Fruit fly (Drosophila melanogaster): ENCODE data around the gene Dim1.

The Dim1 gene

DNA sequence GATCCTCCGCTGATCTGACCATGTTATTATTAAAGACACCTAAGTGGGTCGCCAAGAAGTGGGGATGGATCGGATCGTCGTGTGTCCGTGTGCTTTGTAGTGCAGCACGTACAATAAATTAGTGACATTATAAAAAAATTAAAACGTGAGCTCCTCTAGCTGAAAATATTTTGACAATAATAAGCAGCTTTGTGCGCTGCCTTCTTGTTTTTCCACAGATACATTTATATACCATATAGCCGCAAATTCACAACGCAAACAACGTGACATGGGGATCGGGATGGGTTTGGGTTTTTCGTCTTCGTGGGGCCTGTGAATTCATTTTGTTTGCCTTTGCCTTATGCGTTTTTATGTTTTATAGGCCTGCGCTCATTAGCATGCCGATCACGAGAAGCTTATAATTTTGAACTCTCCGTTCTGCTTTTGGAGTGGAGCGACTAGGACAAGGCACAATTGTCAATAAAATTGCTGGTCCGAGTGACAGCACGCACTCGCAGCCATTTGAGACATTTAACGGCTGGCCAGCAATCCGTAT is 37.2 kb upstream of the Dim1 start:
- TF ChIP-seq CG7101 (tag; optimal IDR thresholded peaks at IDR 0.05): no peak
- TF ChIP-seq Hr96 (GFP tag; optimal IDR thresholded peaks at IDR 0.05): no peak
- TF ChIP-seq kay (GFP tag; ENCODE audit: borderline replicate concordance): no peak
- no peak for TF ChIP-seq pad (GFP tag; optimal IDR thresholded peaks at IDR 0.05)
- TF ChIP-seq CG7045 (GFP tag; optimal IDR thresholded peaks at IDR 0.05): no peak
- TF ChIP-seq CG12768 (GFP tag; optimal IDR thresholded peaks at IDR 0.05): no peak
- TF ChIP-seq Clk (GFP tag; optimal IDR thresholded peaks at IDR 0.05): no peak
- no peak for TF ChIP-seq bab1 (GFP tag; optimal IDR thresholded peaks at IDR 0.05)

DNA sequence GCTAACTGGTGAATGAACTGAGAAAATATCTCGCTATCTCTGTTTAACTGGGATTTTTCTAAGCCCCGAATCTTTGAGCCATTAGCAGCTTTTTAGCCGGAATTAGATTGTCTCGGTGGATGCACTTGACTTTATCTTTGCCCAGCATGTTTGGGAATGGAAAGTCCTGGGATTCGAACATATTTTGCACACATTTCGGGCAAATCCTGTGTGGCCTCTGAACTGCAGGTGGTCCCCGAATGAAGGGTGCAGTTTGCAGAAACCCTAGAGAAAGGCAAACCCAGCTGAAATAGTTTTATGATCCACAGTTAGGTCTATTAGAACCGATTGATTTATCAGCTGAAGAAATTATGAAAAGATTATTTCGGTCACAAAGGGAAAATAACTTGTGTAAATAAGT is 36.4 kb upstream of the Dim1 start:
- TF ChIP-seq Clk (GFP tag; optimal IDR thresholded peaks at IDR 0.05): no peak
- TF ChIP-seq toe (GFP tag; optimal IDR thresholded peaks at IDR 0.05): no peak
- no peak for TF ChIP-seq bab1 (GFP tag; optimal IDR thresholded peaks at IDR 0.05)
- TF ChIP-seq CG7101 (tag; optimal IDR thresholded peaks at IDR 0.05): no peak

DNA sequence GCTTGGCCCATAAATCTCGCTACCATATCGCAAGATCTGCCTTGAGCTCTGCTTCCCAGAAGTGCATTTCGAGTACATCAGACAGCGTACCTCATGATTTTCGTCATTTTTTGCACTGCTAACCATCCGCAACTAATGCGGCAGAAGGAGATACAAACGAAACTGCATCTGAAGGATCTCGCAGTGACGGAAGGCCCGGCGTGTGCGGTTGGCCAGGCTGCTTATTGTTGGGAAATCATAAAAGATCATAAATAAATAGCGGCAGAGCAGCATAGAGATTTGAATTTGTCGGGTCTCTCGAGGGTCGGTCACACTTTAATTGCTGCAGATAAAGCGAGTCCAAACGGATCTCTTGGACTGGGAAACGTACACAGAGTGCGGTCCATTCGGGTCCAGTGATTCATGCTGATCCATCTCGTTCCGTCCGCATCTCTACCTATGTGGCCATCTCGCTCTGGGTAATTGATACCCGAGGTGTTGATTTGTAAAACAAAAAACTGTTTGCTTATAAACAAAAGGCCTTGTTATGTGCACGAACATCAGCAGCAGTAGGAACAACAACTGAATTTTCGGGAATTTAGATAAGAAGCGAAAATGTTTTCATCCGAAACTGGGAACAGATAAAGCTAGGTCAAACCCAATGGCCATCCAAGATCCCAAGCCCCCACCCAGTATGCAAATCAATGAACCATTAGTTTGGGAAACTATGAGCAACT is 34.3 kb upstream of the Dim1 start:
- TF ChIP-seq kay (GFP tag; ENCODE audit: borderline replicate concordance) (no peak), pad (GFP tag; optimal IDR thresholded peaks at IDR 0.05) (no peak), tj (GFP tag; optimal IDR thresholded peaks at IDR 0.05) (no peak), bab1 (GFP tag; optimal IDR thresholded peaks at IDR 0.05) (no peak), CG33017 (tag; optimal IDR thresholded peaks at IDR 0.05) (no peak), Mnt (GFP tag; optimal IDR thresholded peaks at IDR 0.05) (no peak), Crg-1 (GFP tag; optimal IDR thresholded peaks at IDR 0.05) (no peak), cic (GFP tag; optimal IDR thresholded peaks at IDR 0.05) (no peak), CG11617 (GFP tag; optimal IDR thresholded peaks at IDR 0.05) (no peak)

DNA sequence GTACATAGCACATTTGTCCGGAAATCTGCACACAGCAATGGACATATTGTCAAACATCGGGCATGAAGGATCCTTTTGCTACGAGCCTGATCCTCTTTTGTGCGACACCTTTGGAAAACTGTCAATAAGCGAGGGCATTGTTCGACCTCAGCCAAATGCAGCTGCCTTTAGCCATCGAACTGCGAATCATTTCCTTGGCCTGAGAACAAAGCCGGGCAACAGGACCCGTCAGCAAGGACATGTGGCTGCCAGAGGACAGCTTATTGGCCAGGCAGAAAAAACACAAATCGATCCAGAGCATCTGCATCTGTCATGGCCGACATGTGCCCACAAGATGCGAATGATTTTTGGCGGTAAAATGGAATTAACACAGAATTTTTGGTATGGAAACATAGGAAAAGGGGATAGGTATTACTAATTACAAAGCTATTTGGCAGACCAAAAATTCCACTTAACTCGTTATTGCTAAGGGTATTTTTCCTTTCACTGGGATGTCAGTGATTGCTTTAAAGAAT is 33.0 kb upstream of the Dim1 start:
- no peak for TF ChIP-seq cnc (optimal IDR thresholded peaks at IDR 0.05)
- no peak for TF ChIP-seq pad (GFP tag; optimal IDR thresholded peaks at IDR 0.05)
- no peak for TF ChIP-seq CG12768 (GFP tag; optimal IDR thresholded peaks at IDR 0.05)
- no peak for TF ChIP-seq CG14711 (tag; optimal IDR thresholded peaks at IDR 0.05)
- TF ChIP-seq cic (GFP tag; optimal IDR thresholded peaks at IDR 0.05): no peak
- TF ChIP-seq Crg-1 (GFP tag; optimal IDR thresholded peaks at IDR 0.05): no peak
- TF ChIP-seq CG7101 (tag; optimal IDR thresholded peaks at IDR 0.05): no peak
- TF ChIP-seq CG11617 (GFP tag; optimal IDR thresholded peaks at IDR 0.05): no peak
- no peak for TF ChIP-seq toe (GFP tag; optimal IDR thresholded peaks at IDR 0.05)
- no peak for TF ChIP-seq Clk (GFP tag; optimal IDR thresholded peaks at IDR 0.05)
- no peak for TF ChIP-seq CG33017 (tag; optimal IDR thresholded peaks at IDR 0.05)

DNA sequence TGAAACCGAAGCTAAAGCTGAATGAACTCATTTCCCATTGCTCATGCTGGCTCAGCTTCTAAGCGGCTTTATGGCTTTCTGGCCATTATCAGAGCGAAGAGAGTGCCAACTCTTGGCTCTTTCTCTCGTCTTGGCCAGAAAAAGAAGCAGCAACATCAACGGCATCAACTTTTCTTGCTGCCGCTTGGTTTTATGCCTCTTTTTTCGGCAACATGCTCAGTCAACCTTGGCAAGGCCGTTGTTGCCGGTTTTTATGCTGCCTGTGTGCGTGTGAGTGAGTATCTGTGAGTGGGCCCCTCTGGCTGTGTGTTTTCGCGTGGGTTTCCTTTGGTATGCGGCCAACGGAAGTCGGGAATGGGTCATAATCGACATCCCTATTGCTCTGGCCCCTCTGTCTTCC is 32.5 kb upstream of the Dim1 start:
- no peak for TF ChIP-seq kay (GFP tag; ENCODE audit: borderline replicate concordance)
- no peak for TF ChIP-seq CG12768 (GFP tag; optimal IDR thresholded peaks at IDR 0.05)
- TF ChIP-seq Mnt (GFP tag; optimal IDR thresholded peaks at IDR 0.05): no peak
- TF ChIP-seq Hr96 (GFP tag; optimal IDR thresholded peaks at IDR 0.05): no peak
- TF ChIP-seq pad (GFP tag; optimal IDR thresholded peaks at IDR 0.05): no peak
- TF ChIP-seq CG33017 (tag; optimal IDR thresholded peaks at IDR 0.05): no peak
- TF ChIP-seq tj (GFP tag; optimal IDR thresholded peaks at IDR 0.05): no peak
- TF ChIP-seq CG1620 (GFP tag; optimal IDR thresholded peaks at IDR 0.05): no peak
- TF ChIP-seq CG5204 (GFP tag; optimal IDR thresholded peaks at IDR 0.05): no peak
- TF ChIP-seq CG11617 (GFP tag; optimal IDR thresholded peaks at IDR 0.05): no peak
- TF ChIP-seq bab1 (GFP tag; optimal IDR thresholded peaks at IDR 0.05): no peak

DNA sequence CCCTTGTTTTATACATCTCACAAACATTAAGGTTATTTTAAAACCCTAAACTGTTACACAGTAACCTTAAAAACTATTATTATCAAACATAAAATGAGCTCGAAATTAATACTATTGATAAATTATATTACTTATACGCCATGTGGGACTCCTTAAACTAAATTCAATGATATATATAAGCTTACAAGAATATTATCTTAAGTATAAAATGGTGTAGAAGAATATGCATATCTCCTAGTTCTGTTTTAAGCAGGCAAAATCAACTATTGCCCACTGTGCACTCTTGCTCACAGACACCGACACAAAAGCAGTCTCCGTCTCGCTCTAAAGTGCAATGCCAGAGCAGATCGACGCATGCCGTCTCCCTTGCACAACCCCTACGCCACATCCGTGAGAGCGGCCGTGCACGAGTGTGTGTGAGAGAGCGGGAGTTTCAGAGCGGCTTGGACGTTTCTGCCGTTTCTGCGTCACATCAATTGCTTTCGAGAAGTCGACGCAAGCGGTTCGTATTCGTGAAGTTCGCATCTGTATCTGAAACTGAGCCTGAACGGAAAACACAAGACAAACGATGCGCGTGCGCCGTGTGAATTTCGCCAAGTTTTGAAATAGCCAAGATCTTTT is 31.4 kb upstream of the Dim1 start:
- TF ChIP-seq cnc (optimal IDR thresholded peaks at IDR 0.05): no peak
- TF ChIP-seq toe (GFP tag; optimal IDR thresholded peaks at IDR 0.05): no peak
- peak; percentile 93 for TF ChIP-seq pad (GFP tag; optimal IDR thresholded peaks at IDR 0.05)
- TF ChIP-seq bab1 (GFP tag; optimal IDR thresholded peaks at IDR 0.05): peak; percentile 33
- TF ChIP-seq tj (GFP tag; optimal IDR thresholded peaks at IDR 0.05): peak; percentile 55

DNA sequence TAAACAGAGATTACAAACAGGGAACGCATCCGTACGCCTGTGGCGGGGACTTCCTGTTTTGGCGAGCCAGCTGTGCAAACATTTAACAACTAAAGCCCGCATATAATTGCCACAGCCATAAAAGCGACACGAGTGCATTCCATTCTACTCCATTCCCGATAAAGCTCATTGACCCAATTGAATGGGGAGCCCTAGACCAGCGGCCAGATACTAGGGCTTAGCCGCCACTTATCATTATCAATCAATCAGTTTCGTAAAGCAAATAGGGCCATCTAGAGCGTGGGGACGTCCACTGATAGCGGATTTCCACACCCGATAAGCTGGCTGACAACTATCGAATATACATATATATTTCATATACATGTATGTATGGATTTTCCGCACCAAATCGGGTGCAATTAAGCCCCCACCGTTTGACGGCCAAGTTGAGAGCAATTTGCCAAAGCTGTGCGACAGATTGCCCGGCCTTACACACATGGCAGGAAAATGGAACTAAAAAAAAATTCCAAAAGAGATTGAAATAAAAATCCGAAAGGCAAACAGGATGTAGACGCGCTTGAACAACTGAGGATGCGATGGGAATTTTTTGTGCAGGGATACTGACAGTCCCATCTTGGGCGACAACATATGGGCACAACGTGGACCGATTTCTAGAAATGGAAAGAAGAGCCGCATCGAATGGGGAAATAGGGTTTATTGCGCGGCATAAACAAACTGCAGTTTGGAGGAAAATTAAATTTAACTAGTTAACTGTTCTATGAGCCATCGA is 30.1 kb upstream of the Dim1 start:
- TF ChIP-seq pad (GFP tag; optimal IDR thresholded peaks at IDR 0.05) (no peak), CG5204 (GFP tag; optimal IDR thresholded peaks at IDR 0.05) (no peak), kay (GFP tag; ENCODE audit: borderline replicate concordance) (no peak), Clk (GFP tag; optimal IDR thresholded peaks at IDR 0.05) (no peak), Hr96 (GFP tag; optimal IDR thresholded peaks at IDR 0.05) (no peak), tj (GFP tag; optimal IDR thresholded peaks at IDR 0.05) (no peak), CG7101 (tag; optimal IDR thresholded peaks at IDR 0.05) (no peak), CG14711 (tag; optimal IDR thresholded peaks at IDR 0.05) (no peak), cnc (optimal IDR thresholded peaks at IDR 0.05) (no peak), CG33017 (tag; optimal IDR thresholded peaks at IDR 0.05) (no peak), ovo (GFP tag; optimal IDR thresholded peaks at IDR 0.05) (no peak), Crg-1 (GFP tag; optimal IDR thresholded peaks at IDR 0.05) (no peak), bab1 (GFP tag; optimal IDR thresholded peaks at IDR 0.05) (no peak)

Measured in whole organism, adult.